Worm (Caenorhabditis elegans) whole organism, L4 larva: ENCODE data around the gene F28D1.6.
A peak's percentile ranks its signal among the peaks of the same experiment; 100 is the strongest.

Experiments
- egl-27 ChIP-seq: sonication (generic microtip); optimal IDR thresholded peaks from 3 replicates; lab custom pipeline; 2017; ENCODE audit warnings: missing biosample characterization, missing genetic modification reagents, missing genetic modification characterization
- lin-15B ChIP-seq: fragments of 150-350 bp; sonication (generic microtip); optimal IDR thresholded peaks from 3 replicates; lab custom pipeline; 2014; ENCODE audit warnings: missing biosample characterization, missing genetic modification characterization
- nhr-76 ChIP-seq: fragments of 150-350 bp; optimal IDR thresholded peaks from 2 replicates; lab custom pipeline; 2014; ENCODE audit warnings: missing biosample characterization, missing genetic modification characterization
- sdz-12 ChIP-seq: fragments of 200-800 bp; sonication (Bioruptor generic); optimal IDR thresholded peaks from 2 replicates; lab custom pipeline; 2018; ENCODE audit warnings: mild to moderate bottlenecking, missing genetic modification characterization, missing compliant biosample characterization
- unc-62 ChIP-seq, 3 experiments: fragments of 150-350 bp in 1 of 3; sonication (generic microtip); optimal IDR thresholded peaks in 2 of 3; peaks in 1 of 3; 1 replicate in 1 of 3; 2 replicates in 2 of 3; lab custom pipeline; 2014 to 2017; ENCODE audit warnings: missing biosample characterization in 3 of 3, missing genetic modification characterization in 3 of 3, missing genetic modification reagents in 3 of 3, missing genotype in 1 of 3

DNA sequence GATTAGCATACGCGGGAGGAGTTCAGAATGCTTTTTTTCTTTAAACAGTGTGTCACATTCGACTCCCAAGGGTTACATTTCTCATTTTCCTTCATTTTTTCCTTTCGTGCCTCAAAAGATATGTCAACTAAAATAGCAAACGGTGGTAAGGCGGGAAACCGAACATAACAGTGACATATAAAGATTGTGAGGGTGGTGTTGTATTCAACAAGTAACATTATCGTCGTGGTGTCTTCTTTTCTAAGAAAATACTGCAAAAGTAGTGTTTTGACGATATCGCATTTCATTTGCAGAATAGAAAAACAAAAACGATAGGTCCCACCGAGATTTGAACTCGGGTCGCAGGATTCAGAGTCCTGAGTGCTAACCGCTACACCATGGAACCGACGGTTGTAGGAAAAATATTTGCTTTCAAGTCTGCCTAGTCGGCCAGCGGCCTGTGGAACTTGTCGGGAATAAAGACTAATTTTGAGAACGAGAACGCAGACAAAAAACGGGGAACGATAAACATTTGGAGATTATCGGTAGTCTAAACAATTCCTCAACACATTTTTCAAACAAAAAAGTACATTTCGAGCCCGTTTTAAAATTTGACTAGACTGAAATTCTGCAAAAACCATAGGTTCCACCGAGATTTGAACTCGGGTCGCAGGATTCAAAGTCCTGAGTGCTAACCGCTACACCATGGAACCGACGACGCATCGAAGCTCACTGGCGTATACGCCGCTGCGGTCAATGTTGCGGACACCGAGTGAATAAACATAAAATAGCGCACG, 31.9 kb upstream of the F28D1.6 start:
- TF ChIP-seq nhr-76 (tag; lab: Kevin White, UChicago): no peak
- TF ChIP-seq sdz-12: peak; percentile 21
- no peak for TF ChIP-seq lin-15B (tag; lab: Kevin White, UChicago)
- peak in 1 of 2 experiments; percentile 91 for TF ChIP-seq unc-62 (GFP tag; optimal IDR thresholded peaks at IDR 0.05 in 1 of 2; lab: Kevin White, UChicago)
- no peak for TF ChIP-seq unc-62 (tag; optimal IDR thresholded peaks at IDR 0.05; lab: Kevin White, UChicago)
- no peak for TF ChIP-seq egl-27 (tag; lab: Kevin White, UChicago)
